Worm (Caenorhabditis elegans) whole organism, early embryonic: ENCODE data around the gene F57G9.7.

Experiments used
- B0310.2 ChIP-seq: sonication (generic microtip); optimal IDR thresholded peaks from 2 replicates; lab custom pipeline; 2016; ENCODE audit warnings: mild to moderate bottlenecking, missing genetic modification characterization, missing compliant biosample characterization
- F13C5.2 ChIP-seq: sonication (generic microtip); optimal IDR thresholded peaks from 2 replicates; lab custom pipeline; 2017; ENCODE audit warnings: mild to moderate bottlenecking, missing genetic modification characterization, inconsistent platforms, missing compliant biosample characterization
- aly-1 ChIP-seq: sonication (generic microtip); optimal IDR thresholded peaks from 2 replicates; lab custom pipeline; 2016; ENCODE audit warnings: missing genetic modification characterization, missing compliant biosample characterization
- ama-1 ChIP-seq: fragments of 150-350 bp; optimal IDR thresholded peaks from 2 replicates; lab custom pipeline; 2014
- ceh-13 ChIP-seq: fragments of 200-800 bp; sonication (Bioruptor generic); optimal IDR thresholded peaks from 2 replicates; lab custom pipeline; 2018; ENCODE audit warnings: mild to moderate bottlenecking, missing genetic modification characterization, missing compliant biosample characterization
- ceh-36 ChIP-seq: sonication (generic microtip); optimal IDR thresholded peaks from 2 replicates; lab custom pipeline; 2016; ENCODE audit warnings: missing genetic modification characterization, inconsistent platforms, missing compliant biosample characterization
- ets-7 ChIP-seq: sonication (generic microtip); optimal IDR thresholded peaks from 2 replicates; lab custom pipeline; 2016; ENCODE audit warnings: missing genotype, missing genetic modification characterization, missing compliant biosample characterization
- flt-1 ChIP-seq: fragments of 200-800 bp; sonication (Bioruptor generic); IDR thresholded peaks from 2 replicates; pipeline ENCODE4 v1.3.6; 2022; ENCODE audit warnings: missing genetic modification characterization, missing compliant biosample characterization
- hmbx-1 ChIP-seq: sonication (generic microtip); optimal IDR thresholded peaks from 2 replicates; lab custom pipeline; 2016; ENCODE audit warnings: mild to moderate bottlenecking, missing genetic modification characterization, missing compliant biosample characterization
- hmg-4 ChIP-seq: fragments of 200-800 bp; sonication (Bioruptor generic); optimal IDR thresholded peaks from 2 replicates; lab custom pipeline; 2018; ENCODE audit warnings: mild to moderate bottlenecking, missing genetic modification characterization, missing compliant biosample characterization
- hnd-1 ChIP-seq: sonication (generic microtip); optimal IDR thresholded peaks from 2 replicates; lab custom pipeline; 2016; ENCODE audit warnings: missing genetic modification characterization, missing compliant biosample characterization
- pes-1 ChIP-seq: fragments of 200-800 bp; sonication (Bioruptor generic); IDR thresholded peaks from 2 replicates; pipeline ENCODE4 v1.3.6; 2022; ENCODE audit warnings: missing genetic modification reagents, missing genetic modification characterization, missing compliant biosample characterization
- scrt-1 ChIP-seq: fragments of 200-800 bp; sonication (Bioruptor generic); IDR thresholded peaks from 2 replicates; pipeline ENCODE4 v1.3.6; 2022; ENCODE audit warnings: missing genetic modification characterization, missing compliant biosample characterization
- sea-1 ChIP-seq: fragments of 200-800 bp; sonication (Bioruptor generic); conservative IDR thresholded peaks from 2 replicates; pipeline ENCODE4 v1.3.6; 2022; ENCODE audit warnings: missing genetic modification characterization, missing compliant biosample characterization
- tbx-11 ChIP-seq: fragments of 200-800 bp; sonication (Bioruptor generic); IDR thresholded peaks from 2 replicates; pipeline ENCODE4 v1.3.6; 2022; ENCODE audit warnings: missing genetic modification characterization, missing compliant biosample characterization
- tbx-37 ChIP-seq: fragments of 200-800 bp; sonication (Bioruptor generic); conservative IDR thresholded peaks from 2 replicates; pipeline ENCODE4 v1.3.6; 2022; ENCODE audit warnings: missing genetic modification reagents, missing genetic modification characterization, missing compliant biosample characterization
- tra-4 ChIP-seq: sonication (generic microtip); optimal IDR thresholded peaks from 2 replicates; lab custom pipeline; 2017; ENCODE audit warnings: missing genetic modification characterization, missing compliant biosample characterization

F57G9.7 gene

DNA sequence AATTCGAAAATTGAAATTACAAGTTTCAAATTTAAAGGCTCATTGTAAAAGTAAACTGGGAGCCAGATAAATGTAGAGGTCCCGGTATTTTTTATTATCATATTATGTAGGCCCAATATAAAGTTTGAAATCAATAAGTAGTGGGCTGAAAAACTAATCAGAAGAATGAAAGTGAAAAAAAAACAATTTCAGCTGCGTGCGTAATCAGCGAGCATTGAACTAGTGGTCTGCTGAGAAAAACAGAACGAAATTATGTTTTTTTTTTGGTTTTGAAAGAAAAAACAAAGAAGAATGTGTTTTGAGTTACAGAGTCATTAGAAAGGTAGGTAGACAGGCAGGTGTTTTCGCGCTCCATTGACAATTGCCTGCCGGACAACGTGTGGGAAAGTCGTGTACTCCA lies 11.2 kb upstream of the F57G9.7 start, which contains the start of gene sre-31:
TSS of gene sre-31 (minus strand) at position 101 of the 400 bp plus-strand sequence.
- no peak for TF ChIP-seq tra-4 (tag; lab: Kevin White, UChicago)
- TF ChIP-seq aly-1: no peak
- TF ChIP-seq flt-1 (GFP tag; lab: Robert Waterston, UW): no peak
- TF ChIP-seq pes-1 (GFP tag; lab: Robert Waterston, UW): no peak
- TF ChIP-seq scrt-1 (GFP tag; lab: Robert Waterston, UW): no peak
- no peak for TF ChIP-seq ceh-13
- no peak for TF ChIP-seq F13C5.2 (tag; lab: Kevin White, UChicago)
- TF ChIP-seq hnd-1 (tag; lab: Kevin White, UChicago): no peak
- TF ChIP-seq B0310.2: no peak
- no peak for TF ChIP-seq tbx-11 (GFP tag; lab: Robert Waterston, UW)
- no peak for TF ChIP-seq ets-7

ce11 chrII:12406394-12406793 lies 8.8 kb upstream of the F57G9.7 start, which contains the start of gene sre-30:
Gene sre-30, minus strand, starts transcription at chrII:12406494.
- no peak for TF ChIP-seq ama-1 (lab: Kevin White, UChicago)
- no peak for TF ChIP-seq aly-1
- no peak for TF ChIP-seq scrt-1 (GFP tag; lab: Robert Waterston, UW)
- TF ChIP-seq flt-1 (GFP tag; lab: Robert Waterston, UW): no peak
- TF ChIP-seq tra-4 (tag; lab: Kevin White, UChicago): no peak
- no peak for TF ChIP-seq hmbx-1
- TF ChIP-seq ets-7: no peak
- no peak for TF ChIP-seq hnd-1 (tag; lab: Kevin White, UChicago)
- TF ChIP-seq ceh-36: no peak

DNA sequence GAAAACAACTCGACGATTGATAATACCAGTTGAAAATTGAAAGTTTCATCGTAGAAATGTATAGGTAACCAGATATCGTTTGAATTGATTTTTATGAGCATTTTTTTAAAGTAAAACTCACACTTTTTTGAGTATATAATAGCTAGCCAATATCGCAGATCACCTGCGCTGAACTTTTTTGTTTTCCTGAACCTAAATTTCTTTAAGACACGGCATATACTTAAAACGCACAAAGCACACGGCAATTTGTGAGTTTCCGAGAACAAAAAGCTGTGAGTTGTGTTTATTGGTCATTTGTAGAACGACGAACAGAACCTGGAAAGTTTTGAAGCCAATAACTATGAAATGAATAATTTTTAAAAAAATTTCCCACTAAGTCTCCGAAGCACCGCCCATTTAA lies 4.2 kb upstream of the F57G9.7 start, which contains the start of gene sre-29:
TSS of gene sre-29 (minus strand) at position 101 of the 400 bp plus-strand sequence.
- no peak for TF ChIP-seq sea-1 (GFP tag; lab: Robert Waterston, UW)
- no peak for TF ChIP-seq hmbx-1
- TF ChIP-seq tra-4 (tag; lab: Kevin White, UChicago): no peak
- no peak for TF ChIP-seq ets-7
- TF ChIP-seq scrt-1 (GFP tag; lab: Robert Waterston, UW): no peak
- TF ChIP-seq B0310.2: no peak
- TF ChIP-seq tbx-11 (GFP tag; lab: Robert Waterston, UW): no peak
- no peak for TF ChIP-seq ceh-36
- no peak for TF ChIP-seq tbx-37 (GFP tag; lab: Robert Waterston, UW)
- TF ChIP-seq pes-1 (GFP tag; lab: Robert Waterston, UW): no peak
- no peak for TF ChIP-seq flt-1 (GFP tag; lab: Robert Waterston, UW)
- TF ChIP-seq hnd-1 (tag; lab: Kevin White, UChicago): no peak
- TF ChIP-seq F13C5.2 (tag; lab: Kevin White, UChicago): no peak
- TF ChIP-seq hmg-4 (GFP tag; lab: Kevin White, UChicago): no peak

DNA sequence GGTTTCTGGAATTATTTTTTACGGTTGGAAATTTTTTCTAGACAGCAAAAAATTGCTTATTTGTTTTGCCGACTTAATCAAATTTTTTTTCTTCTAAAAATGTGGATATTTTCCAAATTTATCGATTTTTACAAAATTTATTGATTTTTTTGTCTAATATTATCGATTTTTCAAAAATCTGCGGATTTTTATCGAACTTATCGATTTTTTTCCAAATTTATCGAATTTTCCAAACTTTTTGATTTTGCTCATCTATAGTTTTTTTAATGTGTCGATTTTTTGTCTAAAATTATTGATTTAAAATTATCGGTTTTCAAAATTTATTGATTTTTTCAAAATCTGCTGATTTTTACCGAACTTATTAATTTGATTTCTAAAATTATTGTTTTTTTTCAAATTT lies 3.4 kb downstream of the F57G9.7 start:
- no peak for TF ChIP-seq pes-1 (GFP tag; lab: Robert Waterston, UW)
- no peak for TF ChIP-seq aly-1
- TF ChIP-seq hnd-1 (tag; lab: Kevin White, UChicago): no peak
- TF ChIP-seq sea-1 (GFP tag; lab: Robert Waterston, UW): no peak
- TF ChIP-seq ceh-36: no peak
- TF ChIP-seq B0310.2: no peak
- no peak for TF ChIP-seq scrt-1 (GFP tag; lab: Robert Waterston, UW)
- no peak for TF ChIP-seq tbx-37 (GFP tag; lab: Robert Waterston, UW)
- TF ChIP-seq ets-7: no peak
- TF ChIP-seq ama-1 (lab: Kevin White, UChicago): no peak
- no peak for TF ChIP-seq hmg-4 (GFP tag; lab: Kevin White, UChicago)
- TF ChIP-seq F13C5.2 (tag; lab: Kevin White, UChicago): no peak
- TF ChIP-seq flt-1 (GFP tag; lab: Robert Waterston, UW): no peak
- no peak for TF ChIP-seq tbx-11 (GFP tag; lab: Robert Waterston, UW)

DNA sequence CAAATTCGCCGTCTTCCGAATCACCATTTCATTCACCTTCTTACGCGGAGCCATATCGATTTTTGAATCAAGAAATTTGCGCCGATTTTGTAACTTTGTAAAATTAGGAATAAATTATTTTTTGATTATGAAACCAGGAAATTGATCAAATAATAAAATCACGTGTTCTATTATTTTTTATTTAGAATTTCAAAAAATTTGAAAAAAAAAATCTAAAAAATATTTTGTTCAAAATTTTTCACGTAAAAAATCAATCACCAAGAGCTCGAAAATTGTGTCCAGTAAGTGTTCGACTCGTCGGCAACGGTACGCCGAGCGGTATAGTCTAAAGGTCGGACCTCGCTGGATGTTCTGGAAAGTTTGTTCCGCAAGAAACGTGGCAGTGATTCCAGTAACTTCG lies 3.9 kb downstream of the F57G9.7 start, which contains the start of gene Y57A10B.7:
TSS of gene Y57A10B.7 (minus strand) at position 101 of the 400 bp plus-strand sequence.
- no peak for TF ChIP-seq hnd-1 (tag; lab: Kevin White, UChicago)
- no peak for TF ChIP-seq ceh-36
- TF ChIP-seq tbx-11 (GFP tag; lab: Robert Waterston, UW): no peak

- TF ChIP-seq tra-4 (tag; lab: Kevin White, UChicago) (no peak), hnd-1 (tag; lab: Kevin White, UChicago) (no peak), pes-1 (GFP tag; lab: Robert Waterston, UW) (no peak), tbx-11 (GFP tag; lab: Robert Waterston, UW) (no peak), ama-1 (lab: Kevin White, UChicago) (no peak), F13C5.2 (tag; lab: Kevin White, UChicago) (no peak), hmbx-1 (no peak), aly-1 (no peak), scrt-1 (GFP tag; lab: Robert Waterston, UW) (no peak), B0310.2 (no peak), ceh-13 (no peak), sea-1 (GFP tag; lab: Robert Waterston, UW) (no peak), ceh-36 (no peak), tbx-37 (GFP tag; lab: Robert Waterston, UW) (no peak), hmg-4 (GFP tag; lab: Kevin White, UChicago) (no peak), flt-1 (GFP tag; lab: Robert Waterston, UW) (no peak), ets-7 (no peak)
These were observed 7.8 kb downstream of the F57G9.7 start, which contains the start of gene Y57A10B.6 for ce11 chrII:12389783-12390182. Gene Y57A10B.6, plus strand, starts transcription at chrII:12390083.

ce11 chrII:12387980-12388379 lies 9.6 kb downstream of the F57G9.7 start, which contains the start of gene sre-41:
Gene sre-41, plus strand, starts transcription at chrII:12388280.
- no peak for TF ChIP-seq ets-7
- TF ChIP-seq flt-1 (GFP tag; lab: Robert Waterston, UW): no peak
- no peak for TF ChIP-seq F13C5.2 (tag; lab: Kevin White, UChicago)
- no peak for TF ChIP-seq hnd-1 (tag; lab: Kevin White, UChicago)
- no peak for TF ChIP-seq ceh-36
- TF ChIP-seq tra-4 (tag; lab: Kevin White, UChicago): no peak
- no peak for TF ChIP-seq scrt-1 (GFP tag; lab: Robert Waterston, UW)
- no peak for TF ChIP-seq B0310.2
- TF ChIP-seq pes-1 (GFP tag; lab: Robert Waterston, UW): no peak
